Worm (Caenorhabditis elegans) whole organism, L4 larva: ENCODE data around the gene F28C6.8.

Experiments
- D1046.2 ChIP-seq: fragments of 200-800 bp; sonication (Bioruptor generic); IDR thresholded peaks from 2 replicates; pipeline ENCODE4 v1.3.6; 2022; ENCODE audit warnings: missing genetic modification characterization, missing compliant biosample characterization
- F37D6.2 ChIP-seq: sonication (generic microtip); optimal IDR thresholded peaks from 2 replicates; lab custom pipeline; 2016; ENCODE audit warnings: mild to moderate bottlenecking, missing genetic modification characterization, missing compliant biosample characterization
- ZK337.2 ChIP-seq: fragments of 200-800 bp; sonication (Bioruptor generic); IDR thresholded peaks from 2 replicates; pipeline ENCODE4 v1.3.6; 2022; ENCODE audit warnings: missing genetic modification reagents, missing genetic modification characterization, missing compliant biosample characterization
- aha-1 ChIP-seq: fragments of 150-350 bp; peaks from one replicate; lab custom pipeline; 2014; ENCODE audit warnings: missing biosample characterization, missing genetic modification characterization
- ama-1 ChIP-seq: fragments of 150-350 bp; optimal IDR thresholded peaks from 2 replicates; lab custom pipeline; 2014; ENCODE audit warnings: inconsistent platforms, mixed read lengths
- arid-1 ChIP-seq: fragments of 200-800 bp; sonication (Bioruptor generic); conservative IDR thresholded peaks from 2 replicates; pipeline ENCODE4 v1.3.6; 2022; ENCODE audit warnings: missing genetic modification reagents, missing genetic modification characterization, missing compliant biosample characterization
- attf-4 ChIP-seq: sonication (generic microtip); optimal IDR thresholded peaks from 3 replicates; lab custom pipeline; 2017; ENCODE audit warnings: missing biosample characterization, missing genetic modification characterization
- ceh-32 ChIP-seq: sonication (generic microtip); optimal IDR thresholded peaks from 2 replicates; lab custom pipeline; 2016; ENCODE audit warnings: mild to moderate bottlenecking, missing genetic modification characterization, missing compliant biosample characterization; ENCODE audit not compliant: poor library complexity
- ceh-44 ChIP-seq: fragments of 200-800 bp; sonication (Bioruptor generic); IDR thresholded peaks from 2 replicates; pipeline ENCODE4 v1.3.6; 2022; ENCODE audit warnings: missing genetic modification reagents, missing genetic modification characterization, missing compliant biosample characterization
- cey-2 ChIP-seq: sonication (generic microtip); optimal IDR thresholded peaks from 3 replicates; lab custom pipeline; 2017; ENCODE audit warnings: missing genetic modification characterization, mild to moderate bottlenecking, missing compliant biosample characterization, antibody characterized with exemption, borderline replicate concordance; ENCODE audit not compliant: insufficient read depth
- ctbp-1 ChIP-seq: fragments of 200-800 bp; sonication (Bioruptor generic); IDR thresholded peaks from 2 replicates; pipeline ENCODE4 v1.3.6; 2022; ENCODE audit warnings: missing genetic modification reagents, missing genetic modification characterization, missing compliant biosample characterization
- daf-16 ChIP-seq, 3 experiments: sonication (generic microtip); optimal IDR thresholded peaks; 2 replicates each; lab custom pipeline; 2016 to 2017; ENCODE audit warnings: missing genetic modification characterization in 3 of 3, missing genetic modification reagents in 3 of 3, mild to moderate bottlenecking in 2 of 3, missing compliant biosample characterization in 2 of 3, missing biosample characterization in 1 of 3, moderate library complexity in 1 of 3
- daf-8 ChIP-seq: fragments of 200-800 bp; sonication (Bioruptor generic); IDR thresholded peaks from 2 replicates; pipeline ENCODE4 v1.3.6; 2022; ENCODE audit warnings: missing genetic modification characterization, missing compliant biosample characterization
- dmd-8 ChIP-seq: fragments of 200-800 bp; sonication (Bioruptor generic); IDR thresholded peaks from 2 replicates; pipeline ENCODE4 v1.3.6; 2022; ENCODE audit warnings: missing genetic modification characterization, missing compliant biosample characterization
- dmd-9 ChIP-seq: fragments of 200-800 bp; sonication (Bioruptor generic); IDR thresholded peaks from 2 replicates; pipeline ENCODE4 v1.3.6; 2022; ENCODE audit warnings: missing genetic modification reagents, missing genetic modification characterization, missing compliant biosample characterization
- dpl-1 ChIP-seq: fragments of 150-350 bp; optimal IDR thresholded peaks from 2 replicates; lab custom pipeline; 2014; ENCODE audit warnings: missing biosample characterization, missing genetic modification reagents, missing genetic modification characterization
- duxl-1 ChIP-seq: sonication (generic microtip); optimal IDR thresholded peaks from 2 replicates; lab custom pipeline; 2016; ENCODE audit warnings: mild to moderate bottlenecking, missing genetic modification characterization, moderate library complexity, missing compliant biosample characterization; ENCODE audit not compliant: poor library complexity
- dve-1 ChIP-seq: sonication (generic microtip); optimal IDR thresholded peaks from 2 replicates; lab custom pipeline; 2017; ENCODE audit warnings: antibody characterized with exemption, mild to moderate bottlenecking, missing genetic modification characterization, missing compliant biosample characterization; ENCODE audit not compliant: insufficient read depth
- hif-1 ChIP-seq, 2 experiments: sonication (generic microtip); optimal IDR thresholded peaks; 2 replicates each; lab custom pipeline; 2016 to 2017; ENCODE audit warnings: missing compliant biosample characterization in 2 of 2, missing genetic modification characterization in 2 of 2, missing genetic modification reagents in 2 of 2, missing genotype in 2 of 2, mild to moderate bottlenecking in 1 of 2
- hmg-1.1 ChIP-seq: fragments of 200-800 bp; sonication (Bioruptor generic); IDR thresholded peaks from 2 replicates; pipeline ENCODE4 v1.3.6; 2022; ENCODE audit warnings: missing genetic modification reagents, missing genetic modification characterization, missing compliant biosample characterization
- jun-1 ChIP-seq: fragments of 150-350 bp; optimal IDR thresholded peaks from 2 replicates; lab custom pipeline; 2014; ENCODE audit warnings: missing biosample characterization, missing genetic modification reagents, missing genetic modification characterization
- lin-1 ChIP-seq: fragments of 200-800 bp; sonication (Bioruptor generic); IDR thresholded peaks from 2 replicates; pipeline ENCODE4 v1.3.6; 2022; ENCODE audit warnings: missing genetic modification reagents, missing genetic modification characterization, missing compliant biosample characterization
- lin-13 ChIP-seq: fragments of 150-350 bp; optimal IDR thresholded peaks from 2 replicates; lab custom pipeline; 2014; ENCODE audit warnings: missing biosample characterization, missing genetic modification reagents, missing genetic modification characterization
- lin-15B ChIP-seq: fragments of 150-350 bp; sonication (generic microtip); optimal IDR thresholded peaks from 3 replicates; lab custom pipeline; 2014; ENCODE audit warnings: missing biosample characterization, missing genetic modification characterization
- lin-38 ChIP-seq: fragments of 200-800 bp; sonication (Bioruptor generic); IDR thresholded peaks from 2 replicates; pipeline ENCODE4 v1.3.6; 2022; ENCODE audit warnings: missing genetic modification reagents, missing genetic modification characterization, missing compliant biosample characterization
- lir-3 ChIP-seq: sonication (generic microtip); optimal IDR thresholded peaks from 2 replicates; lab custom pipeline; 2016; ENCODE audit warnings: mild to moderate bottlenecking, missing genetic modification characterization, missing compliant biosample characterization
- lsy-2 ChIP-seq, 2 experiments: fragments of 150-350 bp in 1 of 2; sonication (generic microtip) in 1 of 2; optimal IDR thresholded peaks; 2 replicates each; lab custom pipeline; 2014 to 2017; ENCODE audit warnings: missing biosample characterization in 2 of 2, missing genetic modification characterization in 2 of 2
- mdt-29 ChIP-seq: fragments of 200-800 bp; sonication (Bioruptor generic); IDR thresholded peaks from 2 replicates; pipeline ENCODE4 v1.3.6; 2022; ENCODE audit warnings: missing genetic modification reagents, missing genetic modification characterization, missing compliant biosample characterization
- mes-2 ChIP-seq: sonication (generic microtip); optimal IDR thresholded peaks from 2 replicates; lab custom pipeline; 2016; ENCODE audit warnings: missing genotype, mild to moderate bottlenecking, missing genetic modification characterization, missing compliant biosample characterization; ENCODE audit not compliant: poor library complexity, severe bottlenecking
- nhr-10 ChIP-seq: fragments of 150-350 bp; optimal IDR thresholded peaks from 2 replicates; lab custom pipeline; 2014; ENCODE audit warnings: missing biosample characterization, missing genetic modification characterization
- nhr-237 ChIP-seq: sonication (generic microtip); optimal IDR thresholded peaks from 2 replicates; lab custom pipeline; 2017; ENCODE audit warnings: missing biosample characterization, missing genetic modification characterization
- nhr-28 ChIP-seq: fragments of 150-350 bp; optimal IDR thresholded peaks from 2 replicates; lab custom pipeline; 2014; ENCODE audit warnings: missing biosample characterization, missing genetic modification characterization
- nhr-42 ChIP-seq: fragments of 200-800 bp; sonication (Bioruptor generic); IDR thresholded peaks from 2 replicates; pipeline ENCODE4 v1.3.6; 2022; ENCODE audit warnings: missing genetic modification characterization, missing compliant biosample characterization
- nhr-48 ChIP-seq: sonication (generic microtip); optimal IDR thresholded peaks from 2 replicates; lab custom pipeline; 2016; ENCODE audit warnings: mild to moderate bottlenecking, missing genetic modification characterization, missing compliant biosample characterization
- nhr-6 ChIP-seq: fragments of 150-350 bp; optimal IDR thresholded peaks from 2 replicates; lab custom pipeline; 2014; ENCODE audit warnings: missing biosample characterization, missing genetic modification characterization
- nhr-77 ChIP-seq: fragments of 150-350 bp; optimal IDR thresholded peaks from 2 replicates; lab custom pipeline; 2014; ENCODE audit warnings: missing biosample characterization, missing genetic modification characterization
- php-3 ChIP-seq: fragments of 200-800 bp; sonication (Bioruptor generic); IDR thresholded peaks from 2 replicates; pipeline ENCODE4 v1.3.6; 2022; ENCODE audit warnings: missing genetic modification reagents, missing genetic modification characterization, missing compliant biosample characterization
- pqm-1 ChIP-seq: sonication (generic microtip); optimal IDR thresholded peaks from 2 replicates; lab custom pipeline; 2017; ENCODE audit warnings: missing biosample characterization, missing genetic modification characterization
- rbr-2 ChIP-seq: sonication (generic microtip); optimal IDR thresholded peaks from 2 replicates; lab custom pipeline; 2016; ENCODE audit warnings: missing genotype, missing genetic modification characterization, missing compliant biosample characterization
- sdz-12 ChIP-seq: fragments of 200-800 bp; sonication (Bioruptor generic); optimal IDR thresholded peaks from 2 replicates; lab custom pipeline; 2018; ENCODE audit warnings: mild to moderate bottlenecking, missing genetic modification characterization, missing compliant biosample characterization
- set-16 ChIP-seq: fragments of 200-800 bp; sonication (Bioruptor generic); IDR thresholded peaks from 2 replicates; pipeline ENCODE4 v1.3.6; 2022; ENCODE audit warnings: missing genetic modification reagents, missing genetic modification characterization, missing compliant biosample characterization
- snpc-4 ChIP-seq: fragments of 150-350 bp; optimal IDR thresholded peaks from 2 replicates; lab custom pipeline; 2014; ENCODE audit warnings: missing biosample characterization, missing genetic modification characterization
- spr-3 ChIP-seq: fragments of 200-800 bp; sonication (Bioruptor generic); optimal IDR thresholded peaks from 2 replicates; lab custom pipeline; 2018; ENCODE audit warnings: mild to moderate bottlenecking, missing genetic modification characterization, missing compliant biosample characterization
- tag-97 ChIP-seq: fragments of 200-800 bp; sonication (Bioruptor generic); IDR thresholded peaks from 2 replicates; pipeline ENCODE4 v1.3.6; 2022; ENCODE audit warnings: missing genetic modification characterization, missing compliant biosample characterization
- zfp-3 ChIP-seq: fragments of 200-800 bp; sonication (Bioruptor generic); conservative IDR thresholded peaks from 2 replicates; pipeline ENCODE4 v1.3.6; 2022; ENCODE audit warnings: missing genetic modification reagents, missing genetic modification characterization, missing compliant biosample characterization
- zip-11 ChIP-seq: fragments of 200-800 bp; sonication (Bioruptor generic); IDR thresholded peaks from 2 replicates; pipeline ENCODE4 v1.3.6; 2022; ENCODE audit warnings: missing genetic modification characterization, missing compliant biosample characterization
- ztf-7 ChIP-seq: fragments of 150-350 bp; optimal IDR thresholded peaks from 2 replicates; lab custom pipeline; 2014; ENCODE audit warnings: missing biosample characterization, missing genetic modification characterization

The F28C6.8 gene

DNA sequence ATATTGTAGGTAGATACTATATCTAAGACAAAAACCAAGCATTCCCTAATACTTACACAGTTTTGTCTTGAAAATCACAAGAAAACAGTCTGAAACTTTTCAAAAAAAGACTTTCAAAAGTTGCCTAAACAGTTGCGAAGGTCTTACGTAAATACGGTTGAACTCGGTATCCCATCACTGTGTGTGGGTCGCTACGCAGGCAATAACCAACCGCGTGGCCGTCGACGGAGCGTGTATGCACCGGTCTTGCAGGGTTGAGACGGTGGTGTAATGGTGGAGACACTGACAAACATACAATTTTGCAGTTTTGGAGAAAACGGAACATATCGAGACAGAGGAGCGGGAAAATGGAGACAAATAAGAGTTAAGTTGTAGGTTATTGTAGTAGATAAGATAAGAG, 45.4 kb upstream of the F28C6.8 start, which contains the start of gene iff-2 (continued):
- TF ChIP-seq D1046.2 (GFP tag; lab: Robert Waterston, UW) (peak; percentile 94), ctbp-1 (GFP tag; lab: Robert Waterston, UW) (peak; percentile 98), nhr-28 (peak; percentile 100), lin-38 (GFP tag; lab: Robert Waterston, UW) (peak; percentile 100), lin-15B (tag; lab: Kevin White, UChicago) (peak; percentile 98), F37D6.2 (tag; lab: Kevin White, UChicago) (peak; percentile 95), tag-97 (0 out of 2 replicates have a peak, but pooled peaks have one; percentile 78), sdz-12 (peak; percentile 60), nhr-42 (GFP tag; lab: Robert Waterston, UW) (peak; percentile 98), ceh-44 (GFP tag; lab: Robert Waterston, UW) (0 out of 2 replicates have a peak, but pooled peaks have one; percentile 56), rbr-2 (tag; lab: Kevin White, UChicago) (peak; percentile 99), jun-1 (tag; lab: Kevin White, UChicago) (peak; percentile 97), lin-13 (peak; percentile 99), mes-2 (peak; percentile 97), set-16 (GFP tag; lab: Robert Waterston, UW) (peak; percentile 73), nhr-77 (tag; lab: Kevin White, UChicago) (peak; percentile 99), mdt-29 (GFP tag; lab: Robert Waterston, UW) (no peak; the same call in none of the 2 replicates), zip-11 (GFP tag; lab: Robert Waterston, UW) (no peak), ceh-32 (tag; lab: Kevin White, UChicago) (peak; percentile 68), nhr-6 (peak; percentile 99), duxl-1 (tag; lab: Kevin White, UChicago) (peak; percentile 97), hif-1 (tag; optimal IDR thresholded peaks at IDR 0.05; lab: Kevin White, UChicago) (peak; percentile 88 to 96), php-3 (GFP tag; lab: Robert Waterston, UW) (peak; percentile 95), lir-3 (peak; percentile 76), ztf-7 (tag; lab: Kevin White, UChicago) (peak; percentile 87), arid-1 (GFP tag; lab: Robert Waterston, UW) (peak; percentile 97)
- TF ChIP-seq, all 104 proteins: peak for 87

DNA sequence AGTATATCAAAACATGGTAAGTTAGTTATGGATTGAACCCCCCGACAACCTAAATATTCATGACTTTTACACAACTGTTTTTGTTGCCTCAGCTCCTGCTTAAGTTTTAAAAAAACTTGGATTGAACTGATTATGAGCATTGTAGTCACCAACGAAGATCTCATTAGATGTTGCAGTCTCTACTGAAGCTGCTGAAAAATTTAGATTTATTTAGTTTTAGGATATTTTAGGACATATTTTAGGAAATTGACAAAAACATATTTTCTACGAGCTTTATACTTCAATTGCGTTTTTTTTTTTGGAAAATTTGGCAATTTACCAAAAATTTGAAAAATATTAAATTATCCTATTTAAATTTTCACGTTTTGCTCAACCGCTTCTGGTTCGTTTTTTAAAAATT, 44.6 kb upstream of the F28C6.8 start, which contains the start of gene F54C9.14:
TSS of gene F54C9.14 (plus strand) at position 301 of the 400 bp plus-strand sequence.
- TF ChIP-seq snpc-4 (tag; lab: Kevin White, UChicago) (no peak), cey-2 (tag; lab: Kevin White, UChicago) (no peak), zip-11 (GFP tag; lab: Robert Waterston, UW) (no peak), nhr-77 (tag; lab: Kevin White, UChicago) (no peak), dve-1 (tag; lab: Kevin White, UChicago) (no peak), spr-3 (GFP tag; lab: Kevin White, UChicago) (no peak), ZK337.2 (no peak), lin-1 (no peak), nhr-237 (no peak), zfp-3 (GFP tag; lab: Robert Waterston, UW) (no peak)

DNA sequence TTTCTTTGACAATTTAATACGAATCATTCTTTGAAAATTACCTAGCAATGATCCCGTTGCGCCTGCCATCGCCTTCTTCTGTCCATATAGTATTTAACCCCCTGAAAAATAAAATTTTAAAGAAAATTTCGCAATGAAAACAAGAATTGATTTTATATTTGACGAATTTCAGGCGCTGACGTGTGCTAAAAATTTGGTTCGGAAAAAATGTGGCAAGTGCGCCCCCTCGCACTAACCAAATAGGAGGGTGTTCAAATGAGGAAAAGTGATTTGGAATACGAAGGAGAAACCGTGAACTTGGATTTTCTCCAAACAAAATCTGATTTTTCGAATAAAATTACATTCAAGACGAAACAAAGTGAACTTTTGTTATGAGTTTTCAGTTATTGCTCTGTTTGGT, 40.6 kb upstream of the F28C6.8 start, which contains the start of gene stc-1:
TSS of gene stc-1 (minus strand) at position 101 of the 400 bp plus-strand sequence.
- TF ChIP-seq attf-4 (tag; lab: Kevin White, UChicago): no peak
- TF ChIP-seq daf-8 (GFP tag; lab: Robert Waterston, UW): no peak
- TF ChIP-seq ztf-7 (tag; lab: Kevin White, UChicago): no peak
- TF ChIP-seq arid-1 (GFP tag; lab: Robert Waterston, UW): 0 out of 2 replicates have a peak, but pooled peaks have one; percentile 22
- TF ChIP-seq daf-16 (GFP tag; optimal IDR thresholded peaks at IDR 0.05; lab: Kevin White, UChicago): no peak
- TF ChIP-seq daf-16 (tag; optimal IDR thresholded peaks at IDR 0.05; lab: Kevin White, UChicago): peak; percentile 33
- no peak for TF ChIP-seq dmd-9 (GFP tag; lab: Robert Waterston, UW)
- no peak for TF ChIP-seq nhr-237
- TF ChIP-seq nhr-28: peak; percentile 39
- TF ChIP-seq tag-97: no peak
- no peak for TF ChIP-seq nhr-48 (tag; lab: Kevin White, UChicago)
- peak; percentile 1 for TF ChIP-seq nhr-10 (tag; lab: Kevin White, UChicago)
- TF ChIP-seq duxl-1 (tag; lab: Kevin White, UChicago): no peak
- no peak for TF ChIP-seq dmd-8 (GFP tag; lab: Robert Waterston, UW)
- peak in 1 of 2 experiments; percentile 45 for TF ChIP-seq lsy-2 (tag; optimal IDR thresholded peaks at IDR 0.05; lab: Kevin White, UChicago)
- TF ChIP-seq dpl-1: peak; percentile 70
- no peak for TF ChIP-seq hmg-1.1 (GFP tag; lab: Robert Waterston, UW)
- TF ChIP-seq pqm-1 (tag; lab: Kevin White, UChicago): peak; percentile 20
- TF ChIP-seq lin-38 (GFP tag; lab: Robert Waterston, UW): peak; percentile 81
- TF ChIP-seq hif-1 (tag; optimal IDR thresholded peaks at IDR 0.05; lab: Kevin White, UChicago): no peak
- TF ChIP-seq aha-1 (tag; lab: Kevin White, UChicago): peak; percentile 23
- no peak for TF ChIP-seq ama-1 (lab: Kevin White, UChicago)
